Worm (Caenorhabditis elegans) whole organism, L3 larva: Measurements from ENCODE around the gene F26F12.2.

ENCODE experiments used
- elt-3 ChIP-seq, 3 experiments: fragments of 150-350 bp in 1 of 3; sonication (generic microtip) in 2 of 3; optimal IDR thresholded peaks; 2 replicates in 2 of 3; 4 replicates in 1 of 3; lab custom pipeline; 2014 to 2017; ENCODE audit warnings: missing biosample characterization in 3 of 3, missing genetic modification characterization in 3 of 3
- eor-1 ChIP-seq, 2 experiments: fragments of 150-350 bp; optimal IDR thresholded peaks; 2 replicates each; lab custom pipeline; 2014 to 2018; ENCODE audit warnings: missing biosample characterization in 2 of 2, missing genetic modification characterization in 2 of 2
- nhr-11 ChIP-seq: fragments of 150-350 bp; optimal IDR thresholded peaks from 2 replicates; lab custom pipeline; 2014; ENCODE audit warnings: missing biosample characterization, missing genetic modification characterization
- nhr-28 ChIP-seq: fragments of 150-350 bp; optimal IDR thresholded peaks from 2 replicates; lab custom pipeline; 2014; ENCODE audit warnings: missing biosample characterization, missing genetic modification characterization
- unc-39 ChIP-seq: sonication (generic microtip); optimal IDR thresholded peaks from 4 replicates; lab custom pipeline; 2017; ENCODE audit warnings: missing biosample characterization, missing genetic modification characterization
- zag-1 ChIP-seq: fragments of 150-350 bp; optimal IDR thresholded peaks from 2 replicates; lab custom pipeline; 2014; ENCODE audit warnings: missing biosample characterization, missing genetic modification characterization

DNA sequence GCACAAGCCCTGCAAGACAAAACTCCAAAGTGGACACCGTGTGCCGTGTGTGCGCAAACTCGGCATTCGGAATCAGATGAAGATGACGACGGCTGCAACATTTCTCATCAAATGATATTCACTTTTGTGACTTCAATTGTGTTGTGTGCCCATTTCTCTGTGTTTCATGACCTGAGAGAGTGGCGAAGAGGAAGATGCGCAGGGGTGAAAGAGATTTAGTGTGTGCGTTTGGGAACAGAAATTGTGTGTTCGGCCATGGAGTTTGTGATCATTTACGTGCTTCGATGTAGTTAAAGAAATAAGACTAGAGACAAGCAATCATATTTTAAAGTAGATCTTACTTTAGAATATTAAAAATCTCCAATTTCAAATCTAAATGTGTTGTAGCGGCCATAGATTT lies 49.8 kb downstream of the F26F12.2 start:
- no peak for TF ChIP-seq nhr-11 (tag; lab: Kevin White, UChicago)
- no peak for TF ChIP-seq nhr-28
- TF ChIP-seq unc-39 (tag; lab: Kevin White, UChicago) = no peak
- no peak for TF ChIP-seq elt-3 (tag; optimal IDR thresholded peaks at IDR 0.05; lab: Kevin White, UChicago)
- TF ChIP-seq zag-1 = no peak
- no peak for TF ChIP-seq eor-1 (tag; optimal IDR thresholded peaks at IDR 0.05; lab: Kevin White, UChicago)
